Fruit fly (Drosophila melanogaster): Measurements from ENCODE around the gene rtv.
A peak's percentile ranks its signal among the peaks of the same experiment; 100 is the strongest.

Gene rtv

DNA sequence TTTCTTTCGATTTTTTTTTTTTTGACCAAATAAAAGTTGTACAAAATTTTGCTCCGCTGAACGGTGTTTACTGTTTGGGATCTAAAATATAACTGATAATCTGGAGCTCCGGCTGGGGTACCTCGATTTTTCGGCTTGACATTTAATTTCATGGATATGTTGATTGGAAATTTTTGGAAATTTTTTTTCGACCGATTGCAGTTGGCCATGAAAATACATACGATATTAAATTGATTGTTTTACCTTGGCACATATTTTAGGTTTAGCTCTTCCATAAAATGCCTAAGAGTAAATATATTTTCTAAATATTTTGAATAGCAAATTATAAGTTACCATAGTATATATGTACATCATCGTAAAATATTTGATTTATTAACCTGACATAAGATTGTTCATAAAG is 16.8 kb upstream of the rtv start, which contains the start of gene CG1394:
Gene CG1394 (minus strand): TSS at position 101 of the 400 bp plus-strand sequence.
- TF ChIP-seq CG10348 (GFP tag; IDR thresholded peaks at IDR 0.05) (no peak), Snoo (tag; optimal IDR thresholded peaks at IDR 0.05) (no peak), CG13204 (GFP tag; optimal IDR thresholded peaks at IDR 0.05) (no peak), Pif1B (GFP tag; optimal IDR thresholded peaks at IDR 0.05) (no peak), CG8301 (tag; optimal IDR thresholded peaks at IDR 0.05) (no peak), Pif1A (GFP tag; optimal IDR thresholded peaks at IDR 0.05) (no peak), CG12605 (GFP tag; IDR thresholded peaks at IDR 0.05) (no peak), gl (tag; optimal IDR thresholded peaks at IDR 0.05) (no peak), CG14655 (GFP tag; optimal IDR thresholded peaks at IDR 0.05) (no peak), D1 (tag; optimal IDR thresholded peaks at IDR 0.05) (no peak), CG8159 (tag; optimal IDR thresholded peaks at IDR 0.05) (no peak), EcR (GFP tag; optimal IDR thresholded peaks at IDR 0.05) (no peak), CG9948 (tag; optimal IDR thresholded peaks at IDR 0.05) (no peak), CG34367 (tag; optimal IDR thresholded peaks at IDR 0.05) (no peak), CG32121 (GFP tag; IDR thresholded peaks at IDR 0.05) (no peak)

- no peak for TF ChIP-seq EcR (GFP tag; optimal IDR thresholded peaks at IDR 0.05)
- TF ChIP-seq CG14655 (GFP tag; optimal IDR thresholded peaks at IDR 0.05) = peak; percentile 34
- TF ChIP-seq CG10348 (GFP tag; IDR thresholded peaks at IDR 0.05) = no peak
- no peak for TF ChIP-seq CG12605 (GFP tag; IDR thresholded peaks at IDR 0.05)
- TF ChIP-seq Snoo (tag; optimal IDR thresholded peaks at IDR 0.05) = no peak
- TF ChIP-seq fd96Ca (GFP tag; IDR thresholded peaks at IDR 0.05) = no peak
- no peak for TF ChIP-seq CG34367 (tag; optimal IDR thresholded peaks at IDR 0.05)
- TF ChIP-seq CG17806 (tag; optimal IDR thresholded peaks at IDR 0.05) = no peak
- TF ChIP-seq Pif1A (GFP tag; optimal IDR thresholded peaks at IDR 0.05) = no peak
- TF ChIP-seq CG8301 (tag; optimal IDR thresholded peaks at IDR 0.05) = peak; percentile 19
- TF ChIP-seq gl (tag; optimal IDR thresholded peaks at IDR 0.05) = no peak
- TF ChIP-seq CG8159 (tag; optimal IDR thresholded peaks at IDR 0.05) = no peak
- TF ChIP-seq CG32121 (GFP tag; IDR thresholded peaks at IDR 0.05) = no peak
- no peak for TF ChIP-seq CG15710 (tag; optimal IDR thresholded peaks at IDR 0.05)
- 0 out of 3 replicates have a peak, but pooled peaks have one; percentile 32 for TF ChIP-seq CG4496 (GFP tag; IDR thresholded peaks at IDR 0.05)
- no peak for TF ChIP-seq rn (GFP tag; IDR thresholded peaks at IDR 0.05)
- no peak for TF ChIP-seq Ets98B (GFP tag; IDR thresholded peaks at IDR 0.05)
- no peak for TF ChIP-seq D1 (tag; optimal IDR thresholded peaks at IDR 0.05)
Measured at dm6 chrX:11168958-11169357, 15.2 kb upstream of the rtv start, which contains the start of gene Antdh. Gene Antdh (minus strand): TSS chrX:11169058.

dm6 chrX:11159710-11160446 is 6.1 kb upstream of the rtv start, which contains the start of gene CG32668:
Gene CG32668 (minus strand): TSS chrX:11159760.
- TF ChIP-seq CG8159 (tag; optimal IDR thresholded peaks at IDR 0.05) (peak; percentile 7), CG8301 (tag; optimal IDR thresholded peaks at IDR 0.05) (no peak)

dm6 chrX:11155808-11156589 is 2.2 kb upstream of the rtv start:
- TF ChIP-seq D1 (tag; optimal IDR thresholded peaks at IDR 0.05) (no peak), CG13204 (GFP tag; optimal IDR thresholded peaks at IDR 0.05) (no peak), CG15710 (tag; optimal IDR thresholded peaks at IDR 0.05) (peak; percentile 4), CG4496 (GFP tag; IDR thresholded peaks at IDR 0.05) (no peak), Pif1B (GFP tag; optimal IDR thresholded peaks at IDR 0.05) (no peak), Ets98B (GFP tag; IDR thresholded peaks at IDR 0.05) (no peak), CG14655 (GFP tag; optimal IDR thresholded peaks at IDR 0.05) (no peak), CG17806 (tag; optimal IDR thresholded peaks at IDR 0.05) (no peak), Snoo (tag; optimal IDR thresholded peaks at IDR 0.05) (no peak), rn (GFP tag; IDR thresholded peaks at IDR 0.05) (no peak), EcR (GFP tag; optimal IDR thresholded peaks at IDR 0.05) (no peak), fd96Ca (GFP tag; IDR thresholded peaks at IDR 0.05) (no peak), Pif1A (GFP tag; optimal IDR thresholded peaks at IDR 0.05) (peak; percentile 13), CG9948 (tag; optimal IDR thresholded peaks at IDR 0.05) (peak; percentile 17), CG34367 (tag; optimal IDR thresholded peaks at IDR 0.05) (peak; percentile 6), CG10348 (GFP tag; IDR thresholded peaks at IDR 0.05) (no peak), CG8159 (tag; optimal IDR thresholded peaks at IDR 0.05) (peak; percentile 37), CG12605 (GFP tag; IDR thresholded peaks at IDR 0.05) (no peak), CG32121 (GFP tag; IDR thresholded peaks at IDR 0.05) (no peak), CG8301 (tag; optimal IDR thresholded peaks at IDR 0.05) (no peak)

dm6 chrX:11154511-11155197 is 864 bp upstream of the rtv start:
- TF ChIP-seq CG15710 (tag; optimal IDR thresholded peaks at IDR 0.05) (no peak), CG13204 (GFP tag; optimal IDR thresholded peaks at IDR 0.05) (peak; percentile 45), D1 (tag; optimal IDR thresholded peaks at IDR 0.05) (no peak), Pif1B (GFP tag; optimal IDR thresholded peaks at IDR 0.05) (peak; percentile 7), CG14655 (GFP tag; optimal IDR thresholded peaks at IDR 0.05) (peak; percentile 4), EcR (GFP tag; optimal IDR thresholded peaks at IDR 0.05) (no peak), CG4496 (GFP tag; IDR thresholded peaks at IDR 0.05) (peak; percentile 46; the same call in 1 of the 3 replicates), fd96Ca (GFP tag; IDR thresholded peaks at IDR 0.05) (peak; percentile 25; the same call in 1 of the 3 replicates), CG12605 (GFP tag; IDR thresholded peaks at IDR 0.05) (0 out of 2 replicates have a peak, but pooled peaks have one; percentile 11)
